Worm (Caenorhabditis elegans) whole organism, L4/young adult: ENCODE results near the gene R02D5.1.
"Not testable (repeated sequence)": the region's sequence is repeated elsewhere in the genome, so short reads cannot be mapped to it uniquely, and the experiment has no call there.

Experiments
- W03F9.2 ChIP-seq: fragments of 150-350 bp; optimal IDR thresholded peaks from 2 replicates; lab custom pipeline; 2014; ENCODE audit warnings: missing biosample characterization, missing genetic modification characterization
- dao-5 ChIP-seq: sonication (generic microtip); optimal IDR thresholded peaks from 2 replicates; lab custom pipeline; 2016; ENCODE audit warnings: missing genotype, missing genetic modification characterization, moderate library complexity, missing compliant biosample characterization
- him-1 ChIP-seq: sonication (generic microtip); optimal IDR thresholded peaks from 2 replicates; lab custom pipeline; 2016; ENCODE audit warnings: missing genotype, missing genetic modification reagents, missing genetic modification characterization, missing compliant biosample characterization

The R02D5.1 gene

ce11 chrV:14508005-14508521 lies at the start of gene R02D5.1:
R02D5.1 (plus strand) TSS chrV:14508249.
- TF ChIP-seq dao-5 (tag; lab: Kevin White, UChicago) (no peak), him-1 (tag; lab: Kevin White, UChicago) (no peak), W03F9.2 (tag; lab: Kevin White, UChicago) (no peak)

DNA sequence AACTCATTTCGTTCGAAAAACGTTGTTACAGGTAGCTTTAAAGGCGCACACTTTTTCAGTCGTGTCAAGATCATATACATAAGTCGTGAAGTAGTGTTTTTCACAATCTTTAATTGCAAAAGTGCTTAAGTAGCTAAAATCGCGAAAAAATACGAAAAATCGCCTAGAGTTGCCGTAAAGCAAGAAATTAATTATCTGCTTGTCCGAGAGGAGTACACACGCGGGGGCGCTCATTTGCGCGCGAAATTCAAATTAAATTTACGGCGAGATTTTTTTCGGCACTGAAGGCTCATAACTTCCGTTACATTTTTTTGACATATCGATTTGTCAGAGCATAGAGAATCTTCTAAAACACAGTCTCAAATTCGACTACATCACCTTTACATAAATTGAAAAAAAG lies 47.9 kb upstream of the R02D5.1 start:
- TF ChIP-seq W03F9.2 (tag; lab: Kevin White, UChicago) (no peak), him-1 (tag; lab: Kevin White, UChicago) (no peak), dao-5 (tag; lab: Kevin White, UChicago) (no peak)

DNA sequence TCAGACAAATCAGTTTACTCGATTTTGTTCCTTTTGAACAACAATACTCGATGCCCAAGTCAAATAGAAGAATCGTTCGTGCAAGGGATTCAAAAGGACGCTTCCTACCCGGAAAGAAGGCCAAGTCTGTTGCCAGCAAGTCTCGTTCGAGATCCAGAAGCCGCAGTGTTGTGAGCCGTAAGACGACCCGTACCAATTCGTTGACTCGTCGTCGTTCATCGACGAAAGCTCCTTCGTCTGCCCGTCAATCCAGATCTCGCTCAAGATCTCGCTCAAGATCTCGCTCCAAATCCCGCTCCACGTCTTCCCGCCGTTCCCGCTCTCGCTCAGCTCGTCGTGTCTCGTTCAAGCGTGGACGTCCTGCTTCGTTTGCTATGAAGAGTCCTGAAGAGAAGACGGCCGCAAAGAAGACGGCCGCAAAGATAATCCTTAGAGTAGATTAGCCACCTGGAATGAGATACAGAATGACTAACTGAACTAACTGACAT lies 47.4 kb upstream of the R02D5.1 start, which contains the start of gene F08H9.2:
TSS of gene F08H9.2 (plus strand) at position 51 of the 488 bp plus-strand sequence.
- TF ChIP-seq dao-5 (tag; lab: Kevin White, UChicago) (no peak), him-1 (tag; lab: Kevin White, UChicago) (no peak), W03F9.2 (tag; lab: Kevin White, UChicago) (no peak)

DNA sequence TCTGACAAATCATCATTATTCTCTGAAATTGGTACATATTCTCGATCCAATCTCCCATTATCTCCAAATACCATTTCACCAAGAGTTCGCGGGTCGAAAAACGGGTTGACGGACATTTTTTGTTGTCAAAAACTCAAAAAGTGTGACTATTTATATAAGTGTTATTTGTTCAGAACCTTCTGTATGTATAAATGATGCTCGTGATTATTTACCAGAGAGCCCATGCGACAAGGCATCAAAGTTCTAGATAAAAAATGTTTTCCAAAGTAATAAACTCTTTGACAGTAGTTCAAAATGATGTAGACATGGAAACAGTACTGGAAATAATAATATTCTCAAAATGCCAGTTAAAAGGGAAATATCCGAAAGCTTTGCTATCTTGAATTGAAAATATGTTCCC lies 45.4 kb upstream of the R02D5.1 start:
- TF ChIP-seq dao-5 (tag; lab: Kevin White, UChicago) (no peak), him-1 (tag; lab: Kevin White, UChicago) (no peak), W03F9.2 (tag; lab: Kevin White, UChicago) (no peak)

DNA sequence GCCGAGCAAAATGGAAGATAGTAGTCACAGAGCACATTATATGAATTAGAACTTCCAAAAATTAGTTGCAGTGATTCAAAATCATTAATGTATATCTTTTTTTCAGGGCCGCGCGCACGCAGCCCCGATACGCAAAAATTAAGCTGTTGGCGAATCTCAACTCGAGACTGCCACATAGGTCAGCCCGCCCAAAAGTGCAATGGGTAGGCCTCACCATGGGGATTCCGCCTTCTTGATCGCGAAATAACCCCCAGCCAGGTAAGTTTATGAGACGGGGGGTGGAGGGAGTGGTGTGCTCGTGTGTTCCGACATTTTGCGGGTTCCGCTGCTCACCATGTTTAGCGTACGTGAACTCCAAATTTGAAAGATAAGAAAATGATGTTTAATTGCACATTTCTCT lies 45.0 kb upstream of the R02D5.1 start, which contains the start of gene F08H9.3:
TSS of gene F08H9.3 (minus strand) at position 252 of the 400 bp plus-strand sequence.
- not testable (repeated sequence) for TF ChIP-seq W03F9.2, dao-5, him-1 (tag; lab: Kevin White, UChicago)

ce11 chrV:14464368-14464767 lies 43.7 kb upstream of the R02D5.1 start, which contains the start of gene F08H9.4:
F08H9.4 (minus strand) TSS chrV:14464428.
- TF ChIP-seq W03F9.2 (tag; lab: Kevin White, UChicago) = no peak
- no peak for TF ChIP-seq him-1 (tag; lab: Kevin White, UChicago)
- no peak for TF ChIP-seq dao-5 (tag; lab: Kevin White, UChicago)

- no peak for TF ChIP-seq W03F9.2 (tag; lab: Kevin White, UChicago)
Measured at ce11 chrV:14468196-14468874, 39.7 kb upstream of the R02D5.1 start, which contains the start of gene srz-97. srz-97 (minus strand) TSS chrV:14468246.

DNA sequence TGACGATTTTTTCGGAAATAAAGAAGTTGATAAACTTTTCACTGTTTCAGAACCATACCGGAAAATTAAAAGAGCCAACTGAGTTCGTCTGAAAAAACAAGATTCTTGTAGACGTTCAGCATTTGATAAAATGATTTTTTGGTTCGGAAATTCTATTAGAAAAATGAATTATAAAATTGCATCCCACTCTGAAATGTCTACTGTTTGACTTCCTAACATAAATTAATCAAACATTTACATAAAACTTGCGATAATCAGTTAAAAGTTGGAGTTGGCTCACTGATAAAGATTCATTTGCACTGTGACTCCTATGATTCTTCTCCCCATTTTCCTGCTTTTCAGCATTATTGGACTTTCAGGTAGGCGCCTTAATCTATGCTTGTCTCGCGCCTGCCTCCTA lies 39.1 kb upstream of the R02D5.1 start, which contains the start of gene clec-57:
TSS of gene clec-57 (plus strand) at position 301 of the 400 bp plus-strand sequence.
- TF ChIP-seq him-1 (tag; lab: Kevin White, UChicago) = no peak
- TF ChIP-seq dao-5 (tag; lab: Kevin White, UChicago) = no peak
- TF ChIP-seq W03F9.2 (tag; lab: Kevin White, UChicago) = no peak

DNA sequence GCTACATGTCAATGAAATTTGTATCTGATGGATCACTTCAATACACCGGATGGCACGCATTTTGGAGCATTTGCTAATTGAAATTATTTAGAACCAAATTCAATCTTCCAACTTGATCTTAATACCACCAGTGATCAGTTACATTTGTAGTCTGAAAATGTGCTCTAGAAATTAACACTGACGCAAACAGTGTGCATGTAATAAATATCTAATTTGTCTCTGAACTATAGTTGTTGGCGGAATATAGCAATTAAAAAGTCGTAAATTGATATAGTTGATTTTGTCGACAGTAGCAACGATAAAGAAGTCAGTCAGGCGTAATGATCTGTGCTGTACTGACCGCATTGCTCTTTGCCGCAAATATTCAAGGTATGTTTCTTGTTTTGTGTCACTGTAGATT lies 35.8 kb upstream of the R02D5.1 start, which contains the start of gene clec-227:
TSS of gene clec-227 (plus strand) at position 301 of the 400 bp plus-strand sequence.
- TF ChIP-seq him-1 (tag; lab: Kevin White, UChicago) (no peak), dao-5 (tag; lab: Kevin White, UChicago) (no peak), W03F9.2 (tag; lab: Kevin White, UChicago) (no peak)

DNA sequence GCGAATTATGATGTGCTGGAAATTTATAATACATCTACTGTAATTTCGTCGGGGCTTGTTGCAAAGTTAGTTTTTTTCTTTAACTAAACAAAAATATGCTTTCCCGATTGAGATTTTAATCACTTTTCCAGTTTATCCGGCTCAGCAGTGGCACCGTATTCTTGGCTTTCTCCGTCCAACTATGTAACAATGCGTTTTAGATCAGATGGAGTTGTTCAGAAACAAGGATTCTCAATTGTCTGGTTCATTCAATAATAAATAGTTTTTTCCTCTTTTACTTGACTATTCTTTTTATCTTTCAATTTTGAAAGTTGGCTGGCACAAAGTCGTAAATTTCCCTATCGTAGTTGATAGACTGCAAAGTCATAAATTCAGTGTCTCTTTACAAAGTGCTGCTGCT lies 34.0 kb upstream of the R02D5.1 start, which contains the start of gene clec-56:
TSS of gene clec-56 (plus strand) at position 301 of the 400 bp plus-strand sequence.
- no peak for TF ChIP-seq W03F9.2 (tag; lab: Kevin White, UChicago)
- TF ChIP-seq dao-5 (tag; lab: Kevin White, UChicago) = no peak
- no peak for TF ChIP-seq him-1 (tag; lab: Kevin White, UChicago)

- no peak for TF ChIP-seq W03F9.2 (tag; lab: Kevin White, UChicago)
- no peak for TF ChIP-seq him-1 (tag; lab: Kevin White, UChicago)
- no peak for TF ChIP-seq dao-5 (tag; lab: Kevin White, UChicago)
Measured at ce11 chrV:14476680-14477079, 31.4 kb upstream of the R02D5.1 start, which contains the start of gene clec-54. clec-54 (plus strand) TSS chrV:14476903.

ce11 chrV:14478979-14479378 lies 29.1 kb upstream of the R02D5.1 start, which contains the start of gene clec-55:
clec-55 (plus strand) TSS chrV:14479279.
- TF ChIP-seq W03F9.2 (tag; lab: Kevin White, UChicago) = no peak
- no peak for TF ChIP-seq dao-5 (tag; lab: Kevin White, UChicago)
- TF ChIP-seq him-1 (tag; lab: Kevin White, UChicago) = no peak

ce11 chrV:14480533-14480932 lies 27.5 kb upstream of the R02D5.1 start:
- TF ChIP-seq W03F9.2 (tag; lab: Kevin White, UChicago) = no peak
- no peak for TF ChIP-seq him-1 (tag; lab: Kevin White, UChicago)
- TF ChIP-seq dao-5 (tag; lab: Kevin White, UChicago) = no peak
